Fruit fly (Drosophila melanogaster) whole organism, embryonic: ENCODE results near the gene CG13837.
A peak's percentile ranks its signal among the peaks of the same experiment; 100 is the strongest.

ENCODE experiments used
- Bdp1 ChIP-seq: fragments of 200-800 bp; sonication (Bioruptor generic); optimal IDR thresholded peaks from 3 replicates; lab custom pipeline; 2016; ENCODE audit warnings: missing biosample characterization, missing genetic modification characterization
- CG11456 ChIP-seq: fragments of 200-800 bp; sonication (Bioruptor generic); IDR thresholded peaks from 3 replicates; pipeline ENCODE4 v1.3.6; 2022; ENCODE audit warnings: missing biosample characterization, missing genetic modification characterization
- CG11560 ChIP-seq: fragments of 200-800 bp; sonication (Bioruptor generic); IDR thresholded peaks from 3 replicates; pipeline ENCODE4 v1.3.6; 2022; ENCODE audit warnings: missing biosample characterization, missing genetic modification characterization
- CG12769 ChIP-seq: fragments of 200-800 bp; sonication (Bioruptor generic); optimal IDR thresholded peaks from 2 replicates; lab custom pipeline; 2019; ENCODE audit warnings: missing biosample characterization, mild to moderate bottlenecking, missing genetic modification characterization, moderate library complexity
- CG13624 ChIP-seq: fragments of 200-800 bp; sonication (Bioruptor generic); optimal IDR thresholded peaks from 2 replicates; lab custom pipeline; 2016; ENCODE audit warnings: missing biosample characterization, missing genetic modification characterization
- CG14014 ChIP-seq: fragments of 200-800 bp; sonication (Bioruptor generic); IDR thresholded peaks from 2 replicates; pipeline ENCODE4 v1.3.6; 2022; ENCODE audit warnings: missing biosample characterization, missing genetic modification characterization
- CG1603 ChIP-seq: fragments of 200-800 bp; sonication (Bioruptor generic); optimal IDR thresholded peaks from 2 replicates; lab custom pipeline; 2019; ENCODE audit warnings: missing biosample characterization, mild to moderate bottlenecking, missing genetic modification characterization, moderate library complexity
- CG16813 ChIP-seq: fragments of 200-800 bp; sonication (Bioruptor generic); IDR thresholded peaks from 3 replicates; pipeline ENCODE4 v1.3.6; 2022; ENCODE audit warnings: missing biosample characterization, missing genetic modification characterization; ENCODE audit not compliant: partially characterized antibody
- CG16863 ChIP-seq: fragments of 200-800 bp; sonication (Bioruptor generic); optimal IDR thresholded peaks from 3 replicates; lab custom pipeline; 2016; ENCODE audit warnings: missing biosample characterization, missing genetic modification characterization
- CG17359 ChIP-seq: fragments of 200-800 bp; sonication (Bioruptor generic); optimal IDR thresholded peaks from 3 replicates; lab custom pipeline; 2018; ENCODE audit warnings: missing biosample characterization, mild to moderate bottlenecking, missing genetic modification characterization, moderate library complexity
- CG18262 ChIP-seq: fragments of 200-800 bp; optimal IDR thresholded peaks from 3 replicates; lab custom pipeline; 2019; ENCODE audit warnings: missing biosample characterization, mild to moderate bottlenecking, missing genetic modification characterization, moderate library complexity
- CG18619 ChIP-seq: fragments of 200-800 bp; sonication (Bioruptor generic); optimal IDR thresholded peaks from 3 replicates; lab custom pipeline; 2017; ENCODE audit warnings: missing biosample characterization, mild to moderate bottlenecking, missing genetic modification characterization
- CG30403 ChIP-seq: fragments of 200-800 bp; sonication (Bioruptor generic); optimal IDR thresholded peaks from 3 replicates; lab custom pipeline; 2016; ENCODE audit warnings: missing biosample characterization, missing genetic modification characterization
- CG3065 ChIP-seq: fragments of 200-800 bp; sonication (Bioruptor generic); optimal IDR thresholded peaks from 2 replicates; lab custom pipeline; 2016; ENCODE audit warnings: missing biosample characterization, missing genetic modification characterization
- CG42726 ChIP-seq: fragments of 200-800 bp; sonication (Bioruptor generic); IDR thresholded peaks from 2 replicates; pipeline ENCODE4 v1.3.6; 2022; ENCODE audit warnings: missing biosample characterization, missing genetic modification characterization; ENCODE audit not compliant: partially characterized antibody
- CG7271 ChIP-seq: fragments of 200-800 bp; sonication (Bioruptor generic); optimal IDR thresholded peaks from 2 replicates; lab custom pipeline; 2018; ENCODE audit warnings: missing biosample characterization, mild to moderate bottlenecking, missing genetic modification characterization, moderate library complexity
- CG7372 ChIP-seq: fragments of 200-800 bp; sonication (Bioruptor generic); IDR thresholded peaks from 2 replicates; pipeline ENCODE4 v1.3.6; 2022; ENCODE audit warnings: missing biosample characterization, missing genetic modification characterization
- CG7987 ChIP-seq: fragments of 200-800 bp; sonication (Bioruptor generic); optimal IDR thresholded peaks from 2 replicates; lab custom pipeline; 2018; ENCODE audit warnings: missing biosample characterization, mild to moderate bottlenecking, missing genetic modification characterization, moderate library complexity
- CG8388 ChIP-seq: fragments of 200-800 bp; sonication (Bioruptor generic); optimal IDR thresholded peaks from 2 replicates; lab custom pipeline; 2019; ENCODE audit warnings: missing biosample characterization, mild to moderate bottlenecking, missing genetic modification characterization, moderate library complexity
- CG9215 ChIP-seq: fragments of 200-800 bp; sonication (Bioruptor generic); IDR thresholded peaks from 2 replicates; pipeline ENCODE4 v1.3.6; 2022; ENCODE audit warnings: missing biosample characterization, missing genetic modification characterization
- Dad ChIP-seq: fragments of 200-800 bp; sonication (Bioruptor generic); optimal IDR thresholded peaks from 3 replicates; lab custom pipeline; 2016; ENCODE audit warnings: missing biosample characterization, missing genetic modification characterization
- Drgx ChIP-seq: fragments of 200-800 bp; sonication (Bioruptor generic); IDR thresholded peaks from 2 replicates; pipeline ENCODE4 v1.3.6; 2022; ENCODE audit warnings: missing biosample characterization, missing genetic modification characterization
- Ets65A ChIP-seq: fragments of 200-800 bp; sonication (Bioruptor generic); peaks from one replicate; lab custom pipeline; 2016; ENCODE audit warnings: missing biosample characterization, missing genetic modification characterization
- Fer3 ChIP-seq: fragments of 200-800 bp; sonication (Bioruptor generic); optimal IDR thresholded peaks from 2 replicates; lab custom pipeline; 2018; ENCODE audit warnings: missing biosample characterization, mild to moderate bottlenecking, missing genetic modification characterization, moderate library complexity
- Gsc ChIP-seq: fragments of 200-800 bp; sonication (Bioruptor generic); IDR thresholded peaks from 2 replicates; pipeline ENCODE4 v1.3.6; 2022; ENCODE audit warnings: missing biosample characterization, missing genetic modification characterization
- Max ChIP-seq: fragments of 200-800 bp; sonication (Bioruptor generic); optimal IDR thresholded peaks from 2 replicates; lab custom pipeline; 2016; ENCODE audit warnings: missing biosample characterization, mild to moderate bottlenecking, missing genetic modification characterization
- Nf-YB ChIP-seq: fragments of 200-800 bp; sonication (Bioruptor generic); optimal IDR thresholded peaks from 3 replicates; lab custom pipeline; 2019; ENCODE audit warnings: missing biosample characterization, mild to moderate bottlenecking, missing genetic modification characterization, moderate library complexity
- Optix ChIP-seq: fragments of 200-800 bp; sonication (Bioruptor generic); IDR thresholded peaks from 3 replicates; pipeline ENCODE4 v1.3.6; 2022; ENCODE audit warnings: missing biosample characterization, missing genetic modification characterization
- Ptx1 ChIP-seq: fragments of 200-800 bp; sonication (Bioruptor generic); IDR thresholded peaks from 2 replicates; pipeline ENCODE4 v1.3.6; 2022; ENCODE audit warnings: missing biosample characterization, missing genetic modification characterization
- Scr ChIP-seq: fragments of 200-800 bp; sonication (Bioruptor generic); IDR thresholded peaks from 2 replicates; pipeline ENCODE4 v1.3.6; 2022; ENCODE audit warnings: missing biosample characterization, missing genetic modification characterization; ENCODE audit not compliant: partially characterized antibody
- Taf1 ChIP-seq: fragments of 200-800 bp; sonication (Bioruptor generic); IDR thresholded peaks from 2 replicates; pipeline ENCODE4 v1.3.6; 2022; ENCODE audit warnings: missing biosample characterization, missing genetic modification characterization
- ac ChIP-seq: fragments of 200-800 bp; sonication (Bioruptor generic); optimal IDR thresholded peaks from 3 replicates; lab custom pipeline; 2017; ENCODE audit warnings: missing biosample characterization, mild to moderate bottlenecking, missing genetic modification characterization
- amos ChIP-seq: fragments of 200-800 bp; sonication (Bioruptor generic); IDR thresholded peaks from 2 replicates; pipeline ENCODE4 v1.3.6; 2022; ENCODE audit warnings: missing biosample characterization, missing genetic modification characterization; ENCODE audit not compliant: partially characterized antibody
- ato ChIP-seq: fragments of 200-800 bp; sonication (Bioruptor generic); IDR thresholded peaks from 2 replicates; pipeline ENCODE4 v1.3.6; 2022; ENCODE audit warnings: missing biosample characterization, missing genetic modification characterization; ENCODE audit not compliant: partially characterized antibody
- bcd ChIP-seq: fragments of 200-800 bp; sonication (Bioruptor generic); optimal IDR thresholded peaks from 2 replicates; lab custom pipeline; 2017; ENCODE audit warnings: missing biosample characterization, mild to moderate bottlenecking, missing genetic modification characterization
- chm ChIP-seq: fragments of 200-800 bp; sonication (Bioruptor generic); IDR thresholded peaks from 2 replicates; pipeline ENCODE4 v1.3.6; 2022; ENCODE audit warnings: missing biosample characterization, missing genetic modification characterization
- chn ChIP-seq: fragments of 200-800 bp; sonication (Bioruptor generic); optimal IDR thresholded peaks from 2 replicates; lab custom pipeline; 2016; ENCODE audit warnings: missing biosample characterization, missing genetic modification characterization
- crp ChIP-seq, 2 experiments: fragments of 200-800 bp; sonication (Bioruptor generic); optimal IDR thresholded peaks; 2 replicates in 1 of 2; 3 replicates in 1 of 2; lab custom pipeline; 2017; ENCODE audit warnings: missing biosample characterization in 2 of 2, missing genetic modification characterization in 2 of 2, mild to moderate bottlenecking in 1 of 2, moderate library complexity in 1 of 2
- dysf ChIP-seq: fragments of 200-800 bp; sonication (Bioruptor generic); IDR thresholded peaks from 3 replicates; pipeline ENCODE4 v1.3.6; 2022; ENCODE audit warnings: missing biosample characterization, missing genetic modification characterization
- gcm ChIP-seq: fragments of 200-800 bp; sonication (Bioruptor generic); optimal IDR thresholded peaks from 2 replicates; lab custom pipeline; 2019; ENCODE audit warnings: missing biosample characterization, mild to moderate bottlenecking, missing genetic modification characterization, moderate library complexity
- insv ChIP-seq, 2 experiments: fragments of 200-800 bp; sonication (Bioruptor generic); optimal IDR thresholded peaks; 3 replicates each; lab custom pipeline; 2016 to 2018; ENCODE audit warnings: missing biosample characterization in 2 of 2, missing genetic modification characterization in 2 of 2
- kay ChIP-seq: fragments of 200-800 bp; sonication (Bioruptor generic); optimal IDR thresholded peaks from 2 replicates; lab custom pipeline; 2016; ENCODE audit warnings: missing biosample characterization, missing genetic modification characterization
- oc ChIP-seq: fragments of 200-800 bp; sonication (Bioruptor generic); optimal IDR thresholded peaks from 2 replicates; lab custom pipeline; 2018; ENCODE audit warnings: missing biosample characterization, mild to moderate bottlenecking, missing genetic modification characterization, moderate library complexity
- odd ChIP-seq: fragments of 200-800 bp; sonication (Bioruptor generic); optimal IDR thresholded peaks from 2 replicates; lab custom pipeline; 2017; ENCODE audit warnings: missing biosample characterization, mild to moderate bottlenecking, missing genetic modification characterization
- repo ChIP-seq: fragments of 200-800 bp; sonication (Bioruptor generic); optimal IDR thresholded peaks from 2 replicates; lab custom pipeline; 2016; ENCODE audit warnings: missing biosample characterization, missing genetic modification characterization
- scrt ChIP-seq: fragments of 200-800 bp; sonication (Bioruptor generic); optimal IDR thresholded peaks from 2 replicates; lab custom pipeline; 2018; ENCODE audit warnings: missing biosample characterization, mild to moderate bottlenecking, missing genetic modification characterization, moderate library complexity
- sd ChIP-seq: fragments of 200-800 bp; sonication (Bioruptor generic); optimal IDR thresholded peaks from 3 replicates; lab custom pipeline; 2018; ENCODE audit warnings: missing biosample characterization, mild to moderate bottlenecking, missing genetic modification characterization, moderate library complexity
- so ChIP-seq: fragments of 200-800 bp; sonication (Bioruptor generic); IDR thresholded peaks from 3 replicates; pipeline ENCODE4 v1.3.6; 2022; ENCODE audit warnings: missing biosample characterization, missing genetic modification characterization
- ssp ChIP-seq: fragments of 200-800 bp; sonication (Bioruptor generic); IDR thresholded peaks from 2 replicates; pipeline ENCODE4 v1.3.6; 2022; ENCODE audit warnings: missing biosample characterization, missing genetic modification characterization
- tap ChIP-seq: fragments of 200-800 bp; optimal IDR thresholded peaks from 3 replicates; lab custom pipeline; 2019; ENCODE audit warnings: missing biosample characterization, mild to moderate bottlenecking, missing genetic modification characterization, moderate library complexity

CG13837 gene

DNA sequence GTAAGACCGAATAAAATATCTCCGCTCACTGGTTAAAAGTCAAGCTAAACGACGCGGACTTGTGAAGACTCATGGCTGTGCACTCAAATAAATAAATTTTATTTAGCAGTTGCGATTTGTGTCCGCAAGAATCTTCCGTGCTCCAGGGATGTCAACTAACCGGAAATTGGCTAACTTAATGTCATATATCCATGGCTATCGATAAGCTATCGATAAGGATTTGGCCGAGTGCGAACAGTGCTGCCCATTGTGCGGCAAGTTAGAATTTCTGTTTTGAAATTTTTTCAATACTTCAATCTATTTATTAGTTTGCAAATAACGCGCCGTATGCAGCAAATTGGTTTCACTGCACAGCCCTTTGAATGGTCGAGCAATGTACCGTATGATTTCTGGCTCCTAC, 10.1 kb downstream of the CG13837 start, which contains the start of gene p53 (continued):
- TF ChIP-seq CG13624 (GFP tag; lab: Kevin White, UChicago) = peak; percentile 84
- peak; percentile 60; the same call in 1 of the 2 replicates for TF ChIP-seq CG14014 (GFP tag; lab: Robert Waterston, UW)
- TF ChIP-seq CG3065 (GFP tag; lab: Kevin White, UChicago) = no peak
- TF ChIP-seq dysf (GFP tag; lab: Robert Waterston, UW) = peak; percentile 74; the same call in 2 of the 3 replicates
- peak; percentile 29 for TF ChIP-seq CG16863 (GFP tag; lab: Kevin White, UChicago)
- peak; percentile 49; the same call in 1 of the 2 replicates for TF ChIP-seq CG7372 (GFP tag; lab: Robert Waterston, UW)
- TF ChIP-seq CG7271 (tag; lab: Kevin White, UChicago) = peak; percentile 83
- TF ChIP-seq CG42726 = peak; percentile 79; the same call in 1 of the 2 replicates
- peak; percentile 74 for TF ChIP-seq odd (GFP tag; lab: Kevin White, UChicago)
- TF ChIP-seq Ets65A = peak; percentile 99
- TF ChIP-seq amos (GFP tag; lab: Robert Waterston, UW) = peak; percentile 80
- TF ChIP-seq Max (GFP tag; lab: Kevin White, UChicago) = peak; percentile 70
- no peak; the same call in 2 of the 3 replicates for TF ChIP-seq CG11560 (tag; lab: Robert Waterston, UW)
- TF ChIP-seq CG16813 (GFP tag; lab: Robert Waterston, UW) = peak; percentile 76
- peak; percentile 17 for TF ChIP-seq gcm
- TF ChIP-seq repo (GFP tag; lab: Kevin White, UChicago) = peak; percentile 63
- TF ChIP-seq crp (GFP tag; optimal IDR thresholded peaks at IDR 0.05; lab: Kevin White, UChicago) = peak in 1 of 2 experiments; percentile 26
- peak; percentile 85 for TF ChIP-seq CG18619 (GFP tag; lab: Kevin White, UChicago)
- TF ChIP-seq chm = peak; percentile 86
- TF ChIP-seq ac (GFP tag; lab: Kevin White, UChicago) = peak; percentile 16
- peak; percentile 70 for TF ChIP-seq ato
- TF ChIP-seq Scr (GFP tag; lab: Robert Waterston, UW) = peak; percentile 72
- TF ChIP-seq Drgx (GFP tag; lab: Robert Waterston, UW) = no peak
- TF ChIP-seq so (GFP tag; lab: Robert Waterston, UW) = no peak
- TF ChIP-seq CG12769 (tag; lab: Kevin White, UChicago) = no peak
- TF ChIP-seq scrt (GFP tag; lab: Kevin White, UChicago) = peak; percentile 70
- no peak for TF ChIP-seq Gsc (GFP tag; lab: Robert Waterston, UW)
- peak; percentile 94 for TF ChIP-seq CG7987 (GFP tag; lab: Kevin White, UChicago)
- TF ChIP-seq oc = no peak
- peak; percentile 55 for TF ChIP-seq CG8388
- peak; percentile 60 for TF ChIP-seq CG18262 (tag; lab: Kevin White, UChicago)
- TF ChIP-seq Fer3 = peak; percentile 81
- TF ChIP-seq Optix (GFP tag; lab: Robert Waterston, UW) = peak; percentile 47; the same call in 1 of the 3 replicates
- TF ChIP-seq Dad (GFP tag; lab: Kevin White, UChicago) = peak; percentile 75
- peak; percentile 37; the same call in 1 of the 2 replicates for TF ChIP-seq ssp
- TF ChIP-seq Ptx1 = peak; percentile 68
- peak; percentile 89 for TF ChIP-seq bcd (GFP tag; lab: Kevin White, UChicago)
- peak; percentile 50 for TF ChIP-seq Nf-YB
- peak; percentile 27 for TF ChIP-seq kay (GFP tag; lab: Kevin White, UChicago)
- peak; percentile 72 for TF ChIP-seq CG17359
- peak; percentile 20 for TF ChIP-seq tap
- peak; percentile 4 for TF ChIP-seq sd
- TF ChIP-seq CG11456 (GFP tag; lab: Robert Waterston, UW) = peak; percentile 86; the same call in 2 of the 3 replicates
- TF ChIP-seq CG9215 = 0 out of 2 replicates have a peak, but pooled peaks have one; percentile 25
- no peak for TF ChIP-seq Taf1
- peak; percentile 57 for TF ChIP-seq CG30403 (GFP tag; lab: Kevin White, UChicago)
- TF ChIP-seq chn (GFP tag; lab: Kevin White, UChicago) = peak; percentile 65
- peak in 1 of 2 experiments; percentile 48 for TF ChIP-seq insv (GFP tag; optimal IDR thresholded peaks at IDR 0.05; lab: Kevin White, UChicago)
- no peak for TF ChIP-seq CG1603 (tag; lab: Kevin White, UChicago)
- TF ChIP-seq Bdp1 (GFP tag; lab: Kevin White, UChicago) = peak; percentile 41
